Worm (Caenorhabditis elegans) whole organism, mixed stage, embryonic: ENCODE data around the gene F54H5.3.

Experiments used
- lsy-2 ChIP-seq: fragments of 150-350 bp; optimal IDR thresholded peaks from 2 replicates; lab custom pipeline; 2014; ENCODE audit warnings: missing biosample characterization, missing genetic modification characterization
- nhr-28 ChIP-seq: fragments of 150-350 bp; optimal IDR thresholded peaks from 2 replicates; lab custom pipeline; 2014; ENCODE audit warnings: missing biosample characterization, missing genetic modification characterization
- snpc-4 ChIP-seq: fragments of 150-350 bp; optimal IDR thresholded peaks from 2 replicates; lab custom pipeline; 2014; ENCODE audit warnings: missing biosample characterization, missing genetic modification characterization

ce11 chrII:6573677-6574076 lies 48.3 kb upstream of the F54H5.3 start, which contains the start of gene sra-28:
- TF ChIP-seq nhr-28 (tag; lab: Kevin White, UChicago) (no peak), lsy-2 (tag; lab: Kevin White, UChicago) (no peak), snpc-4 (tag; lab: Kevin White, UChicago) (no peak)
